Worm (Caenorhabditis elegans) whole organism, young adult: Measurements from ENCODE around the gene C37C3.18.

Experiments
- ama-1 ChIP-seq, 3 experiments: fragments of 150-350 bp in 1 of 3; sonication (generic microtip) in 2 of 3; optimal IDR thresholded peaks; 2 replicates each; lab custom pipeline; 2014 to 2018; ENCODE audit warnings: missing biosample characterization in 2 of 3, missing genetic modification characterization in 2 of 3, missing genetic modification reagents in 2 of 3
- ccch-3 ChIP-seq: fragments of 200-800 bp; sonication (Bioruptor generic); optimal IDR thresholded peaks from 2 replicates; lab custom pipeline; 2018; ENCODE audit warnings: mild to moderate bottlenecking, missing genetic modification characterization, missing compliant biosample characterization
- cebp-1 ChIP-seq, 2 experiments: fragments of 200-800 bp in 1 of 2; sonication (Bioruptor generic) in 1 of 2; sonication (generic microtip) in 1 of 2; IDR thresholded peaks in 1 of 2; optimal IDR thresholded peaks in 1 of 2; 2 replicates each; pipeline versions ENCODE4 v1.3.6 to Lab custom; 2017 to 2022; ENCODE audit warnings: missing compliant biosample characterization in 2 of 2, missing genetic modification characterization in 2 of 2, mild to moderate bottlenecking in 1 of 2, missing genetic modification reagents in 1 of 2, moderate library complexity in 1 of 2
- let-607 ChIP-seq, 2 experiments: fragments of 200-800 bp in 1 of 2; sonication (Bioruptor generic) in 1 of 2; sonication (generic microtip) in 1 of 2; optimal IDR thresholded peaks; 2 replicates each; lab custom pipeline; 2016 to 2018; ENCODE audit warnings: mild to moderate bottlenecking in 2 of 2, missing compliant biosample characterization in 2 of 2, missing genetic modification characterization in 2 of 2, moderate library complexity in 2 of 2, missing genotype in 1 of 2
- sdz-38 ChIP-seq: sonication (generic microtip); optimal IDR thresholded peaks from 2 replicates; lab custom pipeline; 2016; ENCODE audit warnings: missing genotype, missing genetic modification characterization, missing compliant biosample characterization
- unc-130 ChIP-seq: sonication (generic microtip); optimal IDR thresholded peaks from 2 replicates; lab custom pipeline; 2016; ENCODE audit warnings: missing genetic modification reagents, missing genetic modification characterization, missing compliant biosample characterization
- unc-62 ChIP-seq: fragments of 150-350 bp; optimal IDR thresholded peaks from 2 replicates; lab custom pipeline; 2014; ENCODE audit warnings: missing biosample characterization, missing genetic modification reagents, missing genetic modification characterization

DNA sequence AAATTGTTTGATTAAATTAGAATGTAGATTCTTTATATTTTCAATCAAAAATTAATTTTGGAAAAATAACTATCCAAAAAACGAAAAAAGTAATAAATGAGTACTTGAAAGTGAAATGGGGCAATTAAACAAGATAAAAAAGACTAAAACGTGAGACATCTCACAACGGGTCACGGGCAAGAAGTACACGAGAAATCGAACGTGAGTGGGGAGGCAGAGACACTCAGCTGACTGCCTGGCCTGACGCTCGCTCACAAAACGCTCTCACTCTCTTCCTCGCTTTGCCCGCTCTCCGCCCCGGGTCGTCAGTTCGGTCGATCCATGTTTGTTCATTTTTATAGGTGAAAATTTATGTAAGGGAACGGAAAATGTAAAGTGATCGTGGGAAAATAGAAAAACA is 6.5 kb upstream of the C37C3.18 start:
- no peak for TF ChIP-seq cebp-1 (GFP tag; IDR thresholded peaks at IDR 0.05; lab: Robert Waterston, UW)
- peak; percentile 65 for TF ChIP-seq cebp-1 (tag; optimal IDR thresholded peaks at IDR 0.05; lab: Kevin White, UChicago)
- no peak for TF ChIP-seq let-607 (tag; optimal IDR thresholded peaks at IDR 0.05; lab: Kevin White, UChicago)
- no peak for TF ChIP-seq sdz-38 (tag; lab: Kevin White, UChicago)
- no peak for TF ChIP-seq ama-1 (optimal IDR thresholded peaks at IDR 0.05; lab: Kevin White, UChicago)
- TF ChIP-seq ama-1 (GFP tag; optimal IDR thresholded peaks at IDR 0.05; lab: Kevin White, UChicago): no peak
- TF ChIP-seq unc-130 (GFP tag; lab: Kevin White, UChicago): no peak
- no peak for TF ChIP-seq unc-62 (GFP tag; lab: Kevin White, UChicago)
- TF ChIP-seq ccch-3: no peak
